Fruit fly (Drosophila melanogaster): ENCODE results near the gene mthl6.

dm6 chr3L:7470202-7470601 lies 15.6 kb upstream of the mthl6 start, which contains the start of gene CG8543:
- TF ChIP-seq Sox14 (GFP tag; optimal IDR thresholded peaks at IDR 0.05) (no peak), ss (GFP tag; optimal IDR thresholded peaks at IDR 0.05) (no peak), CG6276 (GFP tag; optimal IDR thresholded peaks at IDR 0.05) (no peak), CG6854 (GFP tag; optimal IDR thresholded peaks at IDR 0.05) (no peak)

All from whole organism, prepupa.